Worm (Caenorhabditis elegans) whole organism, midembryonic: ENCODE measurements around the gene fbxc-14.
"Not testable (repeated sequence)": the region's sequence is repeated elsewhere in the genome, so short reads cannot be mapped to it uniquely, and the experiment has no call there.

Experiments used
- T22C8.4 ChIP-seq: fragments of 200-800 bp; sonication (Bioruptor generic); IDR thresholded peaks from 2 replicates; pipeline ENCODE4 v1.3.6; 2022; ENCODE audit warnings: missing genetic modification characterization, missing compliant biosample characterization
- cog-1 ChIP-seq: sonication (generic microtip); optimal IDR thresholded peaks from 2 replicates; lab custom pipeline; 2016; ENCODE audit warnings: missing genetic modification characterization, missing compliant biosample characterization
- flt-1 ChIP-seq: fragments of 200-800 bp; sonication (Bioruptor generic); IDR thresholded peaks from 2 replicates; pipeline ENCODE4 v1.3.6; 2022; ENCODE audit warnings: missing genetic modification characterization, missing compliant biosample characterization
- klf-2 ChIP-seq: fragments of 200-800 bp; sonication (Bioruptor generic); conservative IDR thresholded peaks from 2 replicates; pipeline ENCODE4 v1.3.6; 2022; ENCODE audit warnings: missing genetic modification reagents, missing genetic modification characterization, missing compliant biosample characterization
- med-1 ChIP-seq: sonication (generic microtip); optimal IDR thresholded peaks from 2 replicates; lab custom pipeline; 2017; ENCODE audit warnings: missing genetic modification characterization, mild to moderate bottlenecking, missing compliant biosample characterization, antibody characterized with exemption, missing genetic modification reagents; ENCODE audit not compliant: insufficient read depth
- ref-1 ChIP-seq: fragments of 200-800 bp; sonication (Bioruptor generic); conservative IDR thresholded peaks from 2 replicates; pipeline ENCODE4 v1.3.6; 2022; ENCODE audit warnings: missing genetic modification reagents, missing genetic modification characterization, missing compliant biosample characterization
- tab-1 ChIP-seq: fragments of 200-800 bp; sonication (Bioruptor generic); IDR thresholded peaks from 2 replicates; pipeline ENCODE4 v1.3.6; 2022; ENCODE audit warnings: missing genetic modification characterization, missing compliant biosample characterization
- ztf-23 ChIP-seq: fragments of 200-800 bp; sonication (Bioruptor generic); IDR thresholded peaks from 2 replicates; pipeline ENCODE4 v1.3.6; 2022; ENCODE audit warnings: missing genetic modification reagents, missing genetic modification characterization, missing compliant biosample characterization
- ztf-29 ChIP-seq: fragments of 200-800 bp; sonication (Bioruptor generic); IDR thresholded peaks from 2 replicates; pipeline ENCODE4 v1.3.6; 2022; ENCODE audit warnings: missing genetic modification reagents, missing genetic modification characterization, missing compliant biosample characterization

fbxc-14 gene

DNA sequence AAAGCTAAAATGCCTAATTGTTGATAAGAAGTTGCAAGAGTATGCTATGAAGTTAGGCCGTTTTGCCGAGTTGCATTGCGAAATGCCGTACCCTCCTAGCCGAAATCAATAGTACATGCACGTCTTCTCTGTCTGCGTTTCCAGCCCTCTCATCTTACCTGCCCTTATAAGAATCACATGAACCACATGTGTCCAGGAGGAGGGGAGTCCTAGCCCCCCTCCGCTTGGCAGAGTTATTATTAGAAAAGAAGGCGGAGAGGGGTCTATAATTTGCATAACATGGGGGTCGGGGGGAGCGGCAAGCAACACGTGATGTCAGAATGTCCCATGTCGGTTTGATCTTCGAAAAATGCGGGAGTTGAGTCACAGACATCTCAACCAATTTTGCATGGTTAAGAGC is 21.0 kb upstream of the fbxc-14 start:
- TF ChIP-seq med-1 (GFP tag; lab: Kevin White, UChicago) (no peak), klf-2 (GFP tag; lab: Robert Waterston, UW) (no peak), flt-1 (GFP tag; lab: Robert Waterston, UW) (peak; percentile 61; the same call in 1 of the 2 replicates), ztf-23 (no peak), ztf-29 (GFP tag; lab: Robert Waterston, UW) (0 out of 2 replicates have a peak, but pooled peaks have one; percentile 18), T22C8.4 (GFP tag; lab: Robert Waterston, UW) (no peak), cog-1 (tag; lab: Kevin White, UChicago) (no peak), tab-1 (GFP tag; lab: Robert Waterston, UW) (no peak)

DNA sequence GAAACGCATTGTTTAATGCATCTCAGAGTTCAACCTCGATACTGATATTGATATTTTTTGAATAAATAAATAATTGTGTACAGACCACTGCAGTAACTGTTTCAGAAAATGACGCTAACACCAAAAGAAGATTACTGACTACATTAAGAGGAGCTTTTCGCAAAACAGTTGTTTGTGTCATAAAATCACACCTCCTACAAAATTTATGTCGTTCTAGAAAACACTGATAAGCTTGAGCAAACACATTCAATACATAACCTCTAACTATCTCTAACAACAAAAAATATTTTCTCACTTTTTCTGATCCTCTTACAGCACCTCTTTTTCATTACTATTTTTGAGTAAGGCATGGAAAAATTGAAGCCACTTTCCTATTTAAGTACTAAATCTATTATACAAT is 19.5 kb upstream of the fbxc-14 start, which contains the start of gene fbxc-7:
Gene fbxc-7 (plus strand): TSS at position 301 of the 400 bp plus-strand sequence.
- TF ChIP-seq ref-1, klf-2, ztf-29 (GFP tag; lab: Robert Waterston, UW): not testable (repeated sequence)

DNA sequence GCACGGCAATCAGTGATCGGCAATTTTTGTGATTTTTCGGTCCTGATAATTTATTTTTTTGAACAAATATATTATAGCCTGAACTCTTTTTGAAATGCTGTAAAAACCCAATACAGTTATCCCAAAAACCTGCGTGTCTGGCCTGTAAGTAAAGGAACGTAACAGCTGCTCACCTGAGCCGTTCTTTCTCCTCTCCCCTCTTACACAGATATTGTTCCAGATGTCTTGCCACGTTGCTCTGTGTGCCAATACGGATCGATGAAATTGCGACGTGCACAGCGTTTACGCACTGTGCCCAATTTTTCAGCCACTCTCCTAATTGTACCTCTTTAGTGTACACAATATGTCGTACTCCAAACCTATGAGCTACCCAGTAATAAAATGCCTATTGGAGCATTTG is 15.5 kb upstream of the fbxc-14 start, which contains the start of gene sdz-4:
Gene sdz-4 (plus strand): TSS at position 301 of the 400 bp plus-strand sequence.
- TF ChIP-seq cog-1 (tag; lab: Kevin White, UChicago) (no peak), klf-2 (GFP tag; lab: Robert Waterston, UW) (no peak), ztf-29 (GFP tag; lab: Robert Waterston, UW) (no peak)

- TF ChIP-seq ztf-23 (no peak), tab-1 (GFP tag; lab: Robert Waterston, UW) (no peak), T22C8.4 (GFP tag; lab: Robert Waterston, UW) (no peak), cog-1 (tag; lab: Kevin White, UChicago) (no peak), ref-1 (GFP tag; lab: Robert Waterston, UW) (no peak), med-1 (GFP tag; lab: Kevin White, UChicago) (no peak)
Measured at ce11 chrII:960218-960617, 13.9 kb upstream of the fbxc-14 start, which contains the start of the genes C32B5.18 and C32B5.7. TSS of gene C32B5.18 (plus strand) at chrII:960518. TSS of gene C32B5.7 (plus strand) at chrII:960528.

DNA sequence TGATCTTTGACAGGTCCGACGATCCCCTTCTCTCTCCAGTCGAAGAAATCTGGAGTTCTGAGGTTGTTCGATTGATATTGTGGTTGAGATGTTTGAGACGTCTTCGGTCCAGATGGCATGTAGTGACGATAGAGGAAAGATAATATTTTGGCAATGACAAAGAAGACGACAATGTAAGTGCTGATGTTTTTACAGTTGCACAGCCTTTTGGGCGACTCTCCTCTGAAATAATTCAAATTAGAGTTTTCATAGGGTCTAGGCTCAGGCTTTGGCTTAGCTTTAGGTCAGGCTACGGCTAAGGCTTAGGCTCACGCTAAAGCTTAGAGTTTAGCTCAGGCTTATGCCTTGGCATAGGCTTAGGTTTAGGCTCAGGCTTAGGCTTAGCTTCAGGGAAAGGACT is 12.1 kb upstream of the fbxc-14 start, which contains the start of gene C32B5.13:
Gene C32B5.13 (minus strand): TSS at position 101 of the 400 bp plus-strand sequence.
- TF ChIP-seq ztf-23 (no peak), med-1 (GFP tag; lab: Kevin White, UChicago) (no peak), ref-1 (GFP tag; lab: Robert Waterston, UW) (no peak), ztf-29 (GFP tag; lab: Robert Waterston, UW) (no peak)

DNA sequence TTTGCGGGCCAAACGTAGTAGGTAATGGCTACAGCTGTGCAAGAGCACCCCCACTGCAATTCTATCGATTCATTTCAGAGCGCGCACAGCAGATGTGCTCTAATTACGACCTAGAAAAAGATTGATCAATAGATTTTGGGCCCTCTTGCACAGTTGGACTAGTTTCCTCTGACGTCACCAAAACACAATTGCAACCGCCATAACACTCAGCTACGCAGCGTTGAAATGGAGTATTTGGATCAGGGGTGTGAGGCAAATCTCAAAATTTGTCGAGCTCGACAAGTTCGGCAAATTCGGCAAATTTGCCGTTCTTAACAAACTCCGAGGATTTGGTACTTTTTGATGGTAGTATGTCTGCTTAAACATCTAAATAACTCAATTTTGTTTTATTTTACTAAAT is 7.1 kb upstream of the fbxc-14 start, which contains the start of gene fbxc-18:
Gene fbxc-18 (minus strand): TSS at position 101 of the 400 bp plus-strand sequence.
- TF ChIP-seq ztf-29 (GFP tag; lab: Robert Waterston, UW); cog-1 (tag; lab: Kevin White, UChicago); ref-1 (GFP tag; lab: Robert Waterston, UW): not testable (repeated sequence)

DNA sequence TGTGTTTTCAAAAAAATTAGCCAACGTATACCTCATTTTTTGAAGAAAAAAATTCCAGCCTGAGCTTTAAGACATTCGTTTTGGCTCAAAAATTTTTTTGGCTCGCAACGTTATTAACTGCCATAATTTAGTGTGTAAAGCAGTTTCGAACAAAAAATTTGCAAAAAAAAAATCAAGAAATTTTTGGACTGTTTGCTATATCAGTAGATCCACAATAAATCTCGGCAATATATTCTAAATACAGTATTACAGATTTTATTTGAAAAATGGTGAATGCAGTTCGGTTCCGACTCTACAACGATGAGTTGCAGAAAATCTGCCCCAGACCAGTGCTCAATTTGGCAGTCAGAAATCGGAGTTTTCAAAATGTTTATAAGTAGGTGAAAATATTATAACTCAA is 6.0 kb upstream of the fbxc-14 start, which contains the start of gene C32B5.6:
Gene C32B5.6 (plus strand): TSS at position 301 of the 400 bp plus-strand sequence.
- not testable (repeated sequence) for TF ChIP-seq tab-1 (GFP tag; lab: Robert Waterston, UW); ztf-29 (GFP tag; lab: Robert Waterston, UW); ztf-23

ce11 chrII:972850-973249 is 1.2 kb upstream of the fbxc-14 start, which contains the start of gene C32B5.15:
TSS of gene C32B5.15 (minus strand) at chrII:972950.
- TF ChIP-seq ref-1 (GFP tag; lab: Robert Waterston, UW), result no peak
- TF ChIP-seq tab-1 (GFP tag; lab: Robert Waterston, UW), result no peak

ce11 chrII:979135-979534 is 5.0 kb downstream of the fbxc-14 start, which contains the start of the genes fbxc-17 and fbxc-15:
TSS of gene fbxc-17 (minus strand) at chrII:979235.
TSS of gene fbxc-15 (plus strand) at chrII:979423.
- TF ChIP-seq ref-1 (GFP tag; lab: Robert Waterston, UW), result no peak
- TF ChIP-seq cog-1 (tag; lab: Kevin White, UChicago), result no peak
- no peak for TF ChIP-seq tab-1 (GFP tag; lab: Robert Waterston, UW)
- no peak for TF ChIP-seq med-1 (GFP tag; lab: Kevin White, UChicago)
- TF ChIP-seq ztf-23, result no peak
- TF ChIP-seq klf-2 (GFP tag; lab: Robert Waterston, UW), result no peak
- no peak for TF ChIP-seq flt-1 (GFP tag; lab: Robert Waterston, UW)
- TF ChIP-seq T22C8.4 (GFP tag; lab: Robert Waterston, UW), result no peak
- no peak for TF ChIP-seq ztf-29 (GFP tag; lab: Robert Waterston, UW)

DNA sequence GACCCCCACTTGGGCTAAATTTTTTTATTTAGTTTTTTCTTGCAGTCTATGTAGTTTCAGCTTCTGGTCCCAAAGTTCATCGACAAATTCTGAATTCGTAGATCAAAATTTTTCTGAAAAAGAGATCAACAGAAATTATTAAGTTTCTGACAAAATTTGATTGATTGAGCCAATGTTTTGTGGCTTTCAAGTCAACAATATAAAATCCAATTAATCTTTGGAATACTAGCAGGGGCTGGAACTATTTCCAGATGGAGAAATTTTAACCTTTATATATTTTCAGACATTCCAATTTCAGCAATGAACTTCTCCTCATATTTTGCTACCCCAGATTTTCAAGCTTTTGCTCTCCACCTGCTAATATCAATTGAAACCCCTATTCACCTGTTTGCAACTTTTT is 8.7 kb downstream of the fbxc-14 start, which contains the start of gene srh-274:
Gene srh-274 (plus strand): TSS at position 301 of the 400 bp plus-strand sequence.
- TF ChIP-seq cog-1 (tag; lab: Kevin White, UChicago), result no peak
- TF ChIP-seq T22C8.4 (GFP tag; lab: Robert Waterston, UW), result no peak
- TF ChIP-seq tab-1 (GFP tag; lab: Robert Waterston, UW), result no peak
- no peak for TF ChIP-seq med-1 (GFP tag; lab: Kevin White, UChicago)
- no peak for TF ChIP-seq ztf-23
- no peak for TF ChIP-seq flt-1 (GFP tag; lab: Robert Waterston, UW)
- no peak for TF ChIP-seq ref-1 (GFP tag; lab: Robert Waterston, UW)
- TF ChIP-seq ztf-29 (GFP tag; lab: Robert Waterston, UW), result no peak
- TF ChIP-seq klf-2 (GFP tag; lab: Robert Waterston, UW), result no peak
